Fruit fly (Drosophila melanogaster) whole organism, embryonic: Measurements from ENCODE around the gene Nin.

Experiments
- Bteb2 ChIP-seq: fragments of 200-800 bp; sonication (Bioruptor generic); optimal IDR thresholded peaks from 2 replicates; lab custom pipeline; 2016; ENCODE audit warnings: missing biosample characterization, missing genetic modification characterization
- CG12942 ChIP-seq: fragments of 200-800 bp; sonication (Bioruptor generic); optimal IDR thresholded peaks from 3 replicates; lab custom pipeline; 2016; ENCODE audit warnings: missing biosample characterization, missing genetic modification characterization
- CG14965 ChIP-seq: fragments of 200-800 bp; sonication (Bioruptor generic); optimal IDR thresholded peaks from 2 replicates; lab custom pipeline; 2016; ENCODE audit warnings: missing biosample characterization, missing genetic modification characterization, borderline replicate concordance
- CG16815 ChIP-seq: fragments of 200-800 bp; sonication (Bioruptor generic); optimal IDR thresholded peaks from 3 replicates; lab custom pipeline; 2017; ENCODE audit warnings: missing biosample characterization, mild to moderate bottlenecking, missing genetic modification characterization
- CG17359 ChIP-seq: fragments of 200-800 bp; sonication (Bioruptor generic); optimal IDR thresholded peaks from 3 replicates; lab custom pipeline; 2018; ENCODE audit warnings: missing biosample characterization, mild to moderate bottlenecking, missing genetic modification characterization, moderate library complexity
- CG17612 ChIP-seq: fragments of 200-800 bp; sonication (Bioruptor generic); IDR thresholded peaks from 2 replicates; pipeline ENCODE4 v1.3.6; 2022; ENCODE audit warnings: missing biosample characterization, missing genetic modification characterization
- CG18476 ChIP-seq: fragments of 200-800 bp; sonication (Bioruptor generic); optimal IDR thresholded peaks from 2 replicates; lab custom pipeline; 2016; ENCODE audit warnings: missing biosample characterization, mild to moderate bottlenecking, missing genetic modification characterization
- CG2678 ChIP-seq: fragments of 200-800 bp; sonication (Bioruptor generic); optimal IDR thresholded peaks from 3 replicates; lab custom pipeline; 2019; ENCODE audit warnings: missing biosample characterization, mild to moderate bottlenecking, missing genetic modification characterization, moderate library complexity
- CG30403 ChIP-seq: fragments of 200-800 bp; sonication (Bioruptor generic); optimal IDR thresholded peaks from 3 replicates; lab custom pipeline; 2016; ENCODE audit warnings: missing biosample characterization, missing genetic modification characterization
- CG31441 ChIP-seq: fragments of 200-800 bp; sonication (Bioruptor generic); IDR thresholded peaks from 2 replicates; pipeline ENCODE4 v1.3.6; 2022; ENCODE audit warnings: missing biosample characterization, missing genetic modification characterization
- CG3163 ChIP-seq: fragments of 200-800 bp; sonication (Bioruptor generic); optimal IDR thresholded peaks from 3 replicates; lab custom pipeline; 2016; ENCODE audit warnings: missing biosample characterization, missing genetic modification characterization
- CG3726 ChIP-seq: fragments of 200-800 bp; sonication (Bioruptor generic); IDR thresholded peaks from 3 replicates; pipeline ENCODE4, ENCODE4 v1.3.6; 2022; ENCODE audit warnings: missing biosample characterization, missing genetic modification characterization
- CG4282 ChIP-seq: fragments of 200-800 bp; sonication (Bioruptor generic); optimal IDR thresholded peaks from 2 replicates; lab custom pipeline; 2016; ENCODE audit warnings: missing biosample characterization, missing genetic modification characterization
- CG4730 ChIP-seq: fragments of 200-800 bp; sonication (Bioruptor generic); IDR thresholded peaks from 2 replicates; pipeline ENCODE4 v1.3.6; 2022; ENCODE audit warnings: missing biosample characterization, missing genetic modification characterization
- CG6791 ChIP-seq: fragments of 200-800 bp; sonication (Bioruptor generic); IDR thresholded peaks from 3 replicates; pipeline ENCODE4 v1.3.6; 2022; ENCODE audit warnings: missing biosample characterization, missing genetic modification characterization; ENCODE audit not compliant: partially characterized antibody
- CG7372 ChIP-seq: fragments of 200-800 bp; sonication (Bioruptor generic); IDR thresholded peaks from 2 replicates; pipeline ENCODE4 v1.3.6; 2022; ENCODE audit warnings: missing biosample characterization, missing genetic modification characterization
- CG7987 ChIP-seq: fragments of 200-800 bp; sonication (Bioruptor generic); optimal IDR thresholded peaks from 2 replicates; lab custom pipeline; 2018; ENCODE audit warnings: missing biosample characterization, mild to moderate bottlenecking, missing genetic modification characterization, moderate library complexity
- CG9817 ChIP-seq: fragments of 200-800 bp; sonication (Bioruptor generic); optimal IDR thresholded peaks from 2 replicates; lab custom pipeline; 2018; ENCODE audit warnings: missing biosample characterization, mild to moderate bottlenecking, missing genetic modification characterization, moderate library complexity
- CkIIα-i1 ChIP-seq: fragments of 200-800 bp; sonication (Bioruptor generic); IDR thresholded peaks from 2 replicates; pipeline ENCODE4 v1.3.6; 2022; ENCODE audit warnings: missing biosample characterization, missing genetic modification characterization
- Dref ChIP-seq: fragments of 200-800 bp; sonication (Bioruptor generic); IDR thresholded peaks from 2 replicates; pipeline ENCODE4 v1.3.6; 2022; ENCODE audit warnings: missing biosample characterization, missing genetic modification characterization
- Fer1 ChIP-seq: fragments of 200-800 bp; sonication (Bioruptor generic); optimal IDR thresholded peaks from 2 replicates; lab custom pipeline; 2017; ENCODE audit warnings: missing biosample characterization, mild to moderate bottlenecking, missing genetic modification characterization
- Fer3 ChIP-seq: fragments of 200-800 bp; sonication (Bioruptor generic); optimal IDR thresholded peaks from 2 replicates; lab custom pipeline; 2018; ENCODE audit warnings: missing biosample characterization, mild to moderate bottlenecking, missing genetic modification characterization, moderate library complexity
- HmgD ChIP-seq: fragments of 200-800 bp; sonication (Bioruptor generic); optimal IDR thresholded peaks from 3 replicates; lab custom pipeline; 2016; ENCODE audit warnings: missing biosample characterization, missing genetic modification characterization
- MBD-R2 ChIP-seq: fragments of 200-800 bp; sonication (Bioruptor generic); IDR thresholded peaks from 2 replicates; pipeline ENCODE4 v1.3.6; 2022; ENCODE audit warnings: missing biosample characterization, missing genetic modification characterization
- Mrtf ChIP-seq: fragments of 200-800 bp; sonication (Bioruptor generic); IDR thresholded peaks from 3 replicates; pipeline ENCODE4 v1.3.6; 2022; ENCODE audit warnings: missing biosample characterization, missing genetic modification characterization
- Ravus ChIP-seq: fragments of 200-800 bp; sonication (Bioruptor generic); IDR thresholded peaks from 2 replicates; pipeline ENCODE4 v1.3.6; 2022; ENCODE audit warnings: missing biosample characterization, missing genetic modification characterization
- Rx ChIP-seq: fragments of 200-800 bp; sonication (Bioruptor generic); IDR thresholded peaks from 2 replicates; pipeline ENCODE4 v1.3.6; 2022; ENCODE audit warnings: missing biosample characterization, missing genetic modification characterization
- Sin3A ChIP-seq: fragments of >200 bp; optimal IDR thresholded peaks from 2 replicates; lab custom pipeline; 2018
- TFAM ChIP-seq: fragments of 200-800 bp; sonication (Bioruptor generic); optimal IDR thresholded peaks from 2 replicates; lab custom pipeline; 2017; ENCODE audit warnings: missing biosample characterization, missing genetic modification characterization, inconsistent platforms
- Xrp1 ChIP-seq: fragments of 200-800 bp; sonication (Bioruptor generic); IDR thresholded peaks from 2 replicates; pipeline ENCODE4 v1.3.6; 2022; ENCODE audit warnings: missing biosample characterization, missing genetic modification characterization
- ab ChIP-seq: fragments of 200-800 bp; sonication (Bioruptor generic); optimal IDR thresholded peaks from 2 replicates; lab custom pipeline; 2016; ENCODE audit warnings: missing biosample characterization, missing genetic modification characterization
- ac ChIP-seq: fragments of 200-800 bp; sonication (Bioruptor generic); optimal IDR thresholded peaks from 3 replicates; lab custom pipeline; 2017; ENCODE audit warnings: missing biosample characterization, mild to moderate bottlenecking, missing genetic modification characterization
- amos ChIP-seq: fragments of 200-800 bp; sonication (Bioruptor generic); IDR thresholded peaks from 2 replicates; pipeline ENCODE4 v1.3.6; 2022; ENCODE audit warnings: missing biosample characterization, missing genetic modification characterization; ENCODE audit not compliant: partially characterized antibody
- bab2 ChIP-seq: fragments of 200-800 bp; sonication (Bioruptor generic); optimal IDR thresholded peaks from 2 replicates; lab custom pipeline; 2016; ENCODE audit warnings: missing biosample characterization, missing genetic modification characterization
- cas ChIP-seq: fragments of 200-800 bp; sonication (Bioruptor generic); IDR thresholded peaks from 2 replicates; pipeline ENCODE4 v1.3.6; 2022; ENCODE audit warnings: missing biosample characterization, missing genetic modification characterization
- disco-r ChIP-seq: fragments of 200-800 bp; sonication (Bioruptor generic); optimal IDR thresholded peaks from 2 replicates; lab custom pipeline; 2016; ENCODE audit warnings: missing biosample characterization, missing genetic modification characterization
- dmrt99B ChIP-seq: fragments of 200-800 bp; sonication (Bioruptor generic); optimal IDR thresholded peaks from 2 replicates; lab custom pipeline; 2018; ENCODE audit warnings: missing biosample characterization, mild to moderate bottlenecking, missing genetic modification characterization, moderate library complexity
- ems ChIP-seq: fragments of 200-800 bp; sonication (Bioruptor generic); optimal IDR thresholded peaks from 3 replicates; lab custom pipeline; 2016; ENCODE audit warnings: missing biosample characterization, missing genetic modification characterization
- fd102C ChIP-seq: fragments of 200-800 bp; sonication (Bioruptor generic); optimal IDR thresholded peaks from 2 replicates; lab custom pipeline; 2018; ENCODE audit warnings: missing biosample characterization, mild to moderate bottlenecking, missing genetic modification characterization, moderate library complexity
- fd64A ChIP-seq: fragments of 200-800 bp; sonication (Bioruptor generic); optimal IDR thresholded peaks from 3 replicates; lab custom pipeline; 2018; ENCODE audit warnings: missing biosample characterization, mild to moderate bottlenecking, missing genetic modification characterization
- gsb ChIP-seq: fragments of 200-800 bp; sonication (Bioruptor generic); IDR thresholded peaks from 2 replicates; pipeline ENCODE4 v1.3.6; 2022; ENCODE audit warnings: missing biosample characterization, missing genetic modification characterization
- ham ChIP-seq: fragments of 200-800 bp; sonication (Bioruptor generic); IDR thresholded peaks from 2 replicates; pipeline ENCODE4 v1.3.6; 2022; ENCODE audit warnings: missing biosample characterization, missing genetic modification characterization
- jing ChIP-seq: fragments of 200-800 bp; sonication (Bioruptor generic); optimal IDR thresholded peaks from 2 replicates; lab custom pipeline; 2018; ENCODE audit warnings: missing biosample characterization, mild to moderate bottlenecking, missing genetic modification characterization
- jumu ChIP-seq: fragments of 200-800 bp; sonication (Bioruptor generic); optimal IDR thresholded peaks from 3 replicates; lab custom pipeline; 2016; ENCODE audit warnings: missing biosample characterization, missing genetic modification characterization
- kay ChIP-seq: fragments of 200-800 bp; sonication (Bioruptor generic); optimal IDR thresholded peaks from 2 replicates; lab custom pipeline; 2016; ENCODE audit warnings: missing biosample characterization, missing genetic modification characterization
- lilli ChIP-seq: fragments of 200-800 bp; sonication (Bioruptor generic); optimal IDR thresholded peaks from 3 replicates; lab custom pipeline; 2016; ENCODE audit warnings: missing biosample characterization, missing genetic modification characterization
- lola ChIP-seq, 3 experiments: fragments of >200 bp in 2 of 3; fragments of 200-800 bp in 1 of 3; sonication (Bioruptor generic) in 1 of 3; optimal IDR thresholded peaks; 2 replicates each; lab custom pipeline; 2017 to 2019; ENCODE audit warnings: missing biosample characterization in 3 of 3, missing genetic modification characterization in 3 of 3, mild to moderate bottlenecking in 1 of 3, moderate library complexity in 1 of 3
- tna ChIP-seq: fragments of 200-800 bp; sonication (Bioruptor generic); IDR thresholded peaks from 2 replicates; pipeline ENCODE4 v1.3.6; 2022; ENCODE audit warnings: missing biosample characterization, missing genetic modification characterization; ENCODE audit not compliant: partially characterized antibody
- ttk ChIP-seq: fragments of 200-800 bp; sonication (Bioruptor generic); IDR thresholded peaks from 2 replicates; pipeline ENCODE4 v2.1.2; 2022; ENCODE audit warnings: missing biosample characterization, missing genetic modification characterization
- vvl ChIP-seq: fragments of 200-800 bp; sonication (Bioruptor generic); IDR thresholded peaks from 2 replicates; pipeline ENCODE4 v1.3.6; 2022; ENCODE audit warnings: missing biosample characterization, missing genetic modification characterization
- zfh1 ChIP-seq: fragments of 200-800 bp; sonication (Bioruptor generic); IDR thresholded peaks from 3 replicates; pipeline ENCODE4 v1.3.6; 2022; ENCODE audit warnings: missing biosample characterization, missing genetic modification characterization

Gene Nin

dm6 chr2L:5278309-5279130, at the start of gene Nin, which contains the start of gene Bub1 (continued):
- TF ChIP-seq CG16815 (peak; percentile 29), amos (GFP tag; lab: Robert Waterston, UW) (peak; percentile 95), CG3163 (GFP tag; lab: Kevin White, UChicago) (no peak), CG2678 (tag; lab: Kevin White, UChicago) (no peak), ttk (GFP tag; lab: Robert Waterston, UW) (0 out of 2 replicates have a peak, but pooled peaks have one; percentile 21), ab (GFP tag; lab: Kevin White, UChicago) (no peak), dmrt99B (tag; lab: Kevin White, UChicago) (no peak), CG31441 (no peak), tna (peak; percentile 46), Xrp1 (GFP tag; lab: Robert Waterston, UW) (no peak), CkIIα-i1 (GFP tag; lab: Robert Waterston, UW) (no peak), CG6791 (GFP tag; lab: Robert Waterston, UW) (peak; percentile 92), CG18476 (GFP tag; lab: Kevin White, UChicago) (peak; percentile 0), Fer3 (tag; lab: Kevin White, UChicago) (no peak), lilli (GFP tag; lab: Kevin White, UChicago) (peak; percentile 15), kay (GFP tag; lab: Kevin White, UChicago) (no peak), fd64A (GFP tag; lab: Kevin White, UChicago) (no peak), ems (GFP tag; lab: Kevin White, UChicago) (no peak), Rx (GFP tag; lab: Robert Waterston, UW) (no peak), zfh1 (0 out of 3 replicates have a peak, but pooled peaks have one; percentile 42), TFAM (no peak), CG12942 (GFP tag; lab: Kevin White, UChicago) (no peak), MBD-R2 (GFP tag; lab: Robert Waterston, UW) (peak; percentile 49), CG4282 (GFP tag; lab: Kevin White, UChicago) (no peak), fd102C (GFP tag; lab: Kevin White, UChicago) (no peak), CG3726 (no peak), ham (GFP tag; lab: Robert Waterston, UW) (no peak), HmgD (GFP tag; lab: Kevin White, UChicago) (no peak), CG30403 (GFP tag; lab: Kevin White, UChicago) (peak; percentile 62), CG17612 (GFP tag; lab: Robert Waterston, UW) (no peak), CG7372 (GFP tag; lab: Robert Waterston, UW) (peak; percentile 38), jumu (GFP tag; lab: Kevin White, UChicago) (no peak), CG17359 (no peak), CG9817 (tag; lab: Kevin White, UChicago) (no peak), Fer1 (GFP tag; lab: Kevin White, UChicago) (no peak), CG14965 (GFP tag; lab: Kevin White, UChicago) (no peak), disco-r (GFP tag; lab: Kevin White, UChicago) (no peak), CG7987 (no peak), bab2 (no peak), cas (GFP tag; lab: Robert Waterston, UW) (no peak), gsb (GFP tag; lab: Robert Waterston, UW) (no peak), Dref (GFP tag; lab: Robert Waterston, UW) (peak; percentile 86), Sin3A (lab: Kevin White, UChicago) (no peak), vvl (peak; percentile 69), Bteb2 (GFP tag; lab: Kevin White, UChicago) (no peak), lola (GFP tag; optimal IDR thresholded peaks at IDR 0.05; lab: Kevin White, UChicago) (peak in 1 of 3 experiments; percentile 37), Mrtf (GFP tag; lab: Robert Waterston, UW) (no peak), CG4730 (no peak), jing (GFP tag; lab: Kevin White, UChicago) (no peak), ac (GFP tag; lab: Kevin White, UChicago) (no peak), Ravus (GFP tag; lab: Robert Waterston, UW) (no peak)
